Worm (Caenorhabditis elegans) whole organism, mixed stage, embryonic: Measurements from ENCODE around the gene C16C8.25.

ENCODE experiments used
- blmp-1 ChIP-seq: fragments of 150-350 bp; optimal IDR thresholded peaks from 2 replicates; lab custom pipeline; 2014; ENCODE audit warnings: missing biosample characterization, missing genetic modification characterization
- ham-2 ChIP-seq: fragments of 200-800 bp; sonication (Bioruptor generic); optimal IDR thresholded peaks from 2 replicates; lab custom pipeline; 2018; ENCODE audit warnings: mild to moderate bottlenecking, missing genetic modification characterization, missing compliant biosample characterization
- lsy-2 ChIP-seq: fragments of 150-350 bp; optimal IDR thresholded peaks from 2 replicates; lab custom pipeline; 2014; ENCODE audit warnings: missing biosample characterization, missing genetic modification characterization
- snpc-4 ChIP-seq: fragments of 150-350 bp; optimal IDR thresholded peaks from 2 replicates; lab custom pipeline; 2014; ENCODE audit warnings: missing biosample characterization, missing genetic modification characterization
- tbx-8 ChIP-seq: fragments of 200-800 bp; sonication (Bioruptor generic); optimal IDR thresholded peaks from 2 replicates; lab custom pipeline; 2018; ENCODE audit warnings: mild to moderate bottlenecking, missing genetic modification characterization, moderate library complexity, missing compliant biosample characterization

DNA sequence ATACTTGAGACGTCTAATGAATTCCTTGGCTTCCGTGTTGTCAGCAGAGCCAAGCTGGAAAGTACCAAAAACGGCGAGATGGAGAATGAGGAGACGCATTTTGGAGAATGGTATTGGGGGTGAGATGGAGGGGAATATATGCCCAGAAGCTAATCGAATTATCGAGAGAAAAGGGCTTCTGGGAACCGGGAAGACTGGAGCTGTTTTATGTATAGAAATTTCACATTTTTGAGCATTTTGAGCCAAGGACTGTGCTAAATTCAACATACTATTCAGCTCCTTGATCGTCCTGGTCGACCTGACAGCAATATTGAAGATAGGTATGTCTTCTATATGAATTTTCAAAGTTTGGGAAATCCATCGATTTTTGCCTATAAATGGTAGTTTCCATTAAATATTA, 11.0 kb downstream of the C16C8.25 start, which contains the start of gene C16C8.7:
- TF ChIP-seq snpc-4 (tag; lab: Kevin White, UChicago) (no peak), lsy-2 (tag; lab: Kevin White, UChicago) (no peak), tbx-8 (GFP tag; lab: Kevin White, UChicago) (no peak), blmp-1 (no peak), ham-2 (GFP tag; lab: Kevin White, UChicago) (no peak)
